Fruit fly (Drosophila melanogaster) whole organism, wandering third instar larva: ENCODE measurements around the gene Or1a.

Experiments used
- Abd-B ChIP-seq: fragments of >200 bp; optimal IDR thresholded peaks from 2 replicates; lab custom pipeline; 2017; ENCODE audit warnings: missing biosample characterization, missing genetic modification characterization
- CG32264 ChIP-seq: fragments of 200-800 bp; sonication (Bioruptor generic); optimal IDR thresholded peaks from 2 replicates; lab custom pipeline; 2016; ENCODE audit warnings: missing biosample characterization, missing genetic modification characterization
- CG9705 ChIP-seq: fragments of 200-800 bp; sonication (Bioruptor generic); optimal IDR thresholded peaks from 2 replicates; lab custom pipeline; 2018; ENCODE audit warnings: missing biosample characterization, mild to moderate bottlenecking, missing genetic modification characterization
- Dfd ChIP-seq: fragments of >200 bp; optimal IDR thresholded peaks from 2 replicates; lab custom pipeline; 2017; ENCODE audit warnings: missing biosample characterization, missing genetic modification characterization
- Dif ChIP-seq: fragments of 200-275, 200-300 bp; sonication (Bioruptor generic); optimal IDR thresholded peaks from 2 replicates; lab custom pipeline; 2018; ENCODE audit warnings: missing biosample characterization, missing genetic modification characterization; ENCODE audit not compliant: partially characterized antibody
- GATAd ChIP-seq: sonication (Bioruptor generic); optimal IDR thresholded peaks from 2 replicates; lab custom pipeline; 2016; ENCODE audit warnings: missing biosample characterization, missing genetic modification characterization
- HLH106 ChIP-seq: fragments of 200-800 bp; optimal IDR thresholded peaks from 3 replicates; lab custom pipeline; 2019; ENCODE audit warnings: missing biosample characterization, mild to moderate bottlenecking, missing genetic modification characterization, moderate library complexity
- Hnf4 ChIP-seq: fragments of 200-800 bp; sonication (Bioruptor generic); optimal IDR thresholded peaks from 2 replicates; lab custom pipeline; 2016; ENCODE audit warnings: missing biosample characterization, mild to moderate bottlenecking, missing genetic modification characterization
- Myc ChIP-seq: fragments of >200 bp; optimal IDR thresholded peaks from 2 replicates; lab custom pipeline; 2017
- N ChIP-seq: fragments of >200 bp; optimal IDR thresholded peaks from 2 replicates; lab custom pipeline; 2018; ENCODE audit warnings: missing biosample characterization, missing external identifiers, missing genetic modification characterization
- OdsH ChIP-seq: fragments of 200-800 bp; sonication (Bioruptor generic); optimal IDR thresholded peaks from 2 replicates; lab custom pipeline; 2016; ENCODE audit warnings: missing biosample characterization, mild to moderate bottlenecking, missing genetic modification characterization
- Rel ChIP-seq, 2 experiments: fragments of 200-800 bp; sonication (Bioruptor generic) in 1 of 2; optimal IDR thresholded peaks; 2 replicates in 1 of 2; 3 replicates in 1 of 2; lab custom pipeline; 2016 to 2019; ENCODE audit warnings: mild to moderate bottlenecking in 2 of 2, missing biosample characterization in 2 of 2, missing genetic modification characterization in 2 of 2, moderate library complexity in 1 of 2
- Sp1 ChIP-seq: fragments of 200-800 bp; sonication (Bioruptor generic); optimal IDR thresholded peaks from 3 replicates; lab custom pipeline; 2019; ENCODE audit warnings: missing biosample characterization, mild to moderate bottlenecking, missing genetic modification characterization, moderate library complexity
- Vsx2 ChIP-seq: fragments of 200-300, 225-300 bp; sonication (Bioruptor generic); optimal IDR thresholded peaks from 2 replicates; lab custom pipeline; 2018; ENCODE audit warnings: missing biosample characterization, missing genetic modification characterization; ENCODE audit not compliant: partially characterized antibody
- brk ChIP-seq: fragments of 200-800 bp; sonication (Bioruptor generic); optimal IDR thresholded peaks from 2 replicates; lab custom pipeline; 2016; ENCODE audit warnings: missing biosample characterization, mild to moderate bottlenecking, missing genetic modification characterization
- dl ChIP-seq, 2 experiments: fragments of 175-275, 200-275 bp in 1 of 2; fragments of 200-275 bp in 1 of 2; sonication (Bioruptor generic); optimal IDR thresholded peaks; lab custom pipeline; 2018; ENCODE audit warnings: mild to moderate bottlenecking in 2 of 2, missing biosample characterization in 2 of 2, missing genetic modification characterization in 2 of 2, moderate library complexity in 2 of 2; ENCODE audit not compliant: partially characterized antibody in 2 of 2, insufficient read depth in 1 of 2
- ey ChIP-seq: fragments of 200-800 bp; sonication (Bioruptor generic); optimal IDR thresholded peaks from 2 replicates; lab custom pipeline; 2016; ENCODE audit warnings: missing biosample characterization, missing genetic modification characterization
- foxo ChIP-seq, 2 experiments: fragments of 200-800 bp; sonication (Bioruptor generic); optimal IDR thresholded peaks; 2 replicates in 1 of 2; 3 replicates in 1 of 2; lab custom pipeline; 2016 to 2017; ENCODE audit warnings: missing biosample characterization in 2 of 2, missing genetic modification characterization in 2 of 2
- fru ChIP-seq: fragments of 200-800 bp; sonication (Bioruptor generic); optimal IDR thresholded peaks from 3 replicates; lab custom pipeline; 2016; ENCODE audit warnings: missing biosample characterization, mild to moderate bottlenecking, missing genetic modification characterization
- h ChIP-seq: fragments of 200-800 bp; sonication (Bioruptor generic); optimal IDR thresholded peaks from 3 replicates; lab custom pipeline; 2016; ENCODE audit warnings: missing biosample characterization, mild to moderate bottlenecking, missing genetic modification characterization
- jim ChIP-seq: fragments of 175-275, 200-325 bp; sonication (Bioruptor generic); optimal IDR thresholded peaks from 2 replicates; lab custom pipeline; 2016; ENCODE audit warnings: missing biosample characterization, mild to moderate bottlenecking, missing genetic modification characterization
- lola ChIP-seq: fragments of >200 bp; optimal IDR thresholded peaks from 2 replicates; lab custom pipeline; 2017; ENCODE audit warnings: missing biosample characterization, missing genetic modification characterization
- pan ChIP-seq: fragments of >200 bp; optimal IDR thresholded peaks from 2 replicates; lab custom pipeline; 2017
- psq ChIP-seq: fragments of 200-800 bp; sonication (Bioruptor generic); optimal IDR thresholded peaks from 3 replicates; lab custom pipeline; 2017; ENCODE audit warnings: missing biosample characterization, mild to moderate bottlenecking, missing genetic modification characterization, moderate library complexity
- rgr ChIP-seq: fragments of 200-800 bp; sonication (Bioruptor generic); optimal IDR thresholded peaks from 3 replicates; lab custom pipeline; 2016; ENCODE audit warnings: missing biosample characterization, mild to moderate bottlenecking, missing genetic modification characterization
- sage ChIP-seq: fragments of 200-800 bp; sonication (Bioruptor generic); optimal IDR thresholded peaks from 2 replicates; lab custom pipeline; 2016; ENCODE audit warnings: missing biosample characterization, mild to moderate bottlenecking, missing genetic modification characterization
- tai ChIP-seq: sonication (Bioruptor generic); optimal IDR thresholded peaks from 2 replicates; lab custom pipeline; 2016; ENCODE audit warnings: missing biosample characterization, missing genetic modification characterization
- usp ChIP-seq: fragments of >200 bp; optimal IDR thresholded peaks from 2 replicates; lab custom pipeline; 2017; ENCODE audit warnings: missing biosample characterization, missing genetic modification characterization
- woc ChIP-seq: sonication (Bioruptor generic); optimal IDR thresholded peaks from 2 replicates; lab custom pipeline; 2016; ENCODE audit warnings: missing biosample characterization, mild to moderate bottlenecking, missing genetic modification characterization

The Or1a gene

DNA sequence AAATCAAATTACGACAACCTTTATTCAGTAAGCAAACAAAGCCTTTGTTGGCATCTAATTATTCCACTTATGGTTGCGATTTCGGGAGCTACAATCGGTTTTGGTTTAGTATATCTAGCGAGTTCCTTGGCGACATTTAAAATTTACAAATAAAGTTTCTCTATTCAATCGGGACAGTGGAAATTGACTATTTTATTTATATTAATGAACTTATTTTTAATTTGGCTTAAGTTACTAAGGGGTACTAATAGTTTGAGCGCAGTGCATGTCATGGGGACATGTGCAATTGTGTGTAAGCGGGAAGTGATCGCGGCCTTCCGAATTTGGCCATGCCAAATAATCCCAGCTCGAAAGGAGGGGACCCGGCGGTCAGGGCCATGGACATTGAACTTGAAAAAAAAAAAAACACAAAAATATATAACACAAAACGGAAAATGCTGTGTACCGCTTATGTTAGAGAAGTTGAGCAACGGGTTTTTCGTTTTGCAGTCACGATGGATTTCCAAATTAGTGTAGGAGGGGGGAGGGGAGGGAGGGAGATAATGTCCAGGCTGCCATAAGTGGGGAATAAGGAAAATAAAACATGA lies 39.1 kb downstream of the Or1a start:
- TF ChIP-seq Hnf4: no peak
- TF ChIP-seq, all 38 proteins: peak for 0

DNA sequence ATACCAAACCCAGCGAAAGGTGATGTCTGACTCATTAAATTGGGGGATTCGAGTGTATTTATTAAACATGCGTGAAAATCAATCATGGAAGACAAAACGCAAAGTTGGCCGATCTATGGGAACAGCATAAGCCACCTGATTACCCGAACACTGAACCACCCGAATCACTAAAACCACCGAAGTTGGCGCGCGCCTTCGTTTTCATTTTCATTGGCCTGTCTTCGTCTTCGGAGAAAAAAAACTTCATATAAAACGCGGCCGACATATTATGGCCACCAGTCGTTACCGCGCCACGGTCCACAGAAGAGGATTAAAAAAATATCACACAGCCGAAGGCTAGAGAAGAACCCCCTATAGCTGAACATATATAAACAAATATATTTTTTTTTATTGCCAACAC lies 41.3 kb downstream of the Or1a start, which contains the start of gene y:
Gene y (plus strand): TSS at position 278 of the 400 bp plus-strand sequence.
- TF ChIP-seq psq: no peak
- TF ChIP-seq CG32264 (GFP tag; lab: Kevin White, UChicago): no peak
- no peak for TF ChIP-seq fru (GFP tag; lab: Kevin White, UChicago)
- no peak for TF ChIP-seq HLH106 (tag; lab: Kevin White, UChicago)
- no peak for TF ChIP-seq h (GFP tag; lab: Kevin White, UChicago)
- no peak for TF ChIP-seq Dif (GFP tag; lab: Kevin White, UChicago)
- no peak for TF ChIP-seq pan (lab: Kevin White, UChicago)
- no peak for TF ChIP-seq OdsH
- TF ChIP-seq lola (GFP tag; lab: Kevin White, UChicago): no peak
- no peak for TF ChIP-seq CG9705
- TF ChIP-seq jim: no peak
- TF ChIP-seq woc: no peak
- no peak for TF ChIP-seq N
- no peak for TF ChIP-seq tai (GFP tag; lab: Kevin White, UChicago)
- no peak for TF ChIP-seq usp (GFP tag; lab: Kevin White, UChicago)
- TF ChIP-seq, all 38 proteins: peak for 0

DNA sequence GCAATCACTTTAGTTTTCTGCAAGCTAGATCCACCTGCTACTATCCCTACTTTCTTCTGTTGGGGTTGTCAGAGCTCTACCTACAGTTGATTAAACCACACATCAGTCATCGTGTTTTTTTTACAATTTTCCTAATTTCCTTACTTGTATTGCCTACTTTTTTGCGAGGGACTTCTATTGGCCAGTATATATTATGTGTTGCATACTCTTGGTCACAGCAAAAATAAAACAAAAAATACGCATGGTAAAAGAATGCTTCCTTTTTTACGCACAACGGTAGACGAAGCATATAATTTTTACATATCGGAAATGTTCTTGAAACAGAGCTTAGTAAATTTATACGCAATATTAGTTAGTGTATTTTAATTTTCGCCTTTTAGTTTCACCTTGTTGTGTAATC lies 46.5 kb downstream of the Or1a start:
- TF ChIP-seq jim: peak; percentile 52
- peak; percentile 36 for TF ChIP-seq Vsx2 (GFP tag; lab: Kevin White, UChicago)
- peak; percentile 48 for TF ChIP-seq Sp1 (GFP tag; lab: Kevin White, UChicago)
- TF ChIP-seq woc: no peak
- peak; percentile 75 for TF ChIP-seq Myc (lab: Kevin White, UChicago)
- no peak for TF ChIP-seq brk
- TF ChIP-seq N: no peak
- TF ChIP-seq ey (GFP tag; lab: Kevin White, UChicago): no peak
- TF ChIP-seq, all 38 proteins: peak for 4

DNA sequence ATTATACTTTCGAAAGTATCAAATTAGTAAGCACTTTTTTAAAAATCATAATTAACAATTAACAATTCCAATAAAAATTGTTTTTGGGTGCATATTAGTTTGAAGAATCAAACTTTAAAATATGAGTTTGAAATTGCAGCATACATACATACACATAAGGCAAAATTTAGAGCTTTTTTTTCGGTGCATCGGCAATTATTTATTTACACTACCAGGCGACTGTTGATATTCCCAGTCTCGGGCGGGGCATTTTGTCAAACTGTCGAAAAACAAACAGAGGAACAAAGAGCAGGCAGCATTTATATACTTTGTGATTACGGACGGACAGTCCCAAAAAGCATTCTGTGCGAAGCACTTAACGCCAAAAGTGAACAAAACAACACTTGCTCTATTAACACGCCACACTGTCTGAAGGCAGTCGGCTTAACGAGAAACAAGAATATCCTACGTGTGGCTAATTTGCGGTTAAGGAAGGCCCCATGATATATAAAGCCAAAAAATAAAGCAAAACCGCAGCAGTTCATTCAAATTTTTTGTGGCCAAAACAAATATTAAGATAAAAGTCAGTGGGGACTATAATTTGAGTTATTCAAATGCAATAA lies 47.3 kb downstream of the Or1a start:
- TF ChIP-seq CG32264 (GFP tag; lab: Kevin White, UChicago) (no peak), fru (GFP tag; lab: Kevin White, UChicago) (no peak), rgr (peak; percentile 7), brk (no peak), Hnf4 (no peak), Dfd (GFP tag; lab: Kevin White, UChicago) (no peak), woc (no peak), Abd-B (GFP tag; lab: Kevin White, UChicago) (no peak), dl (GFP tag; optimal IDR thresholded peaks at IDR 0.05; lab: Kevin White, UChicago; ENCODE audit: insufficient read depth in 1 of 2, partially characterized antibody in 2 of 2) (no peak), h (GFP tag; lab: Kevin White, UChicago) (peak; percentile 11), Sp1 (GFP tag; lab: Kevin White, UChicago) (no peak)
- TF ChIP-seq, all 38 proteins: peak for 2

DNA sequence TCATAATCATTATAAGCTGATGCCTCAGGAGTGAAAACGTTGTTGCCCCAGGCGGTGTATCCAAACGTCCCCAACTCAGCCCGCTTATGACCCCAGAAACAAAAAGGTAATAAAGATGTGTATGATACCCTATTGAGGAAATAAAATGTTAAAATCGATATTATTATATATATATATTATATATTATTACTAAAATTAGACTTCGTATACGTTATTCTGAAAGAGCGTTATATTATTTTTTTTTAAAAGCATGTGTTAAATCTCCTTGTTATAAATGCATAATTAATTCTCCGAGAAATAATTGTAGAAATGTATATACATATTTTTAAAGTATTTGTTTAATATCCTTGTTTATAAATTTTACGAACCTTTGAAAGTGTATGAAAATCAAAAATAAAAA lies 49.1 kb downstream of the Or1a start:
- TF ChIP-seq sage (GFP tag; lab: Kevin White, UChicago): no peak
- TF ChIP-seq Sp1 (GFP tag; lab: Kevin White, UChicago): peak; percentile 47
- peak; percentile 29 for TF ChIP-seq HLH106 (tag; lab: Kevin White, UChicago)
- no peak for TF ChIP-seq Hnf4
- TF ChIP-seq Rel (GFP tag; optimal IDR thresholded peaks at IDR 0.05; lab: Kevin White, UChicago): no peak
- no peak for TF ChIP-seq Rel (tag; optimal IDR thresholded peaks at IDR 0.05; lab: Kevin White, UChicago)
- no peak for TF ChIP-seq GATAd
- TF ChIP-seq Dfd (GFP tag; lab: Kevin White, UChicago): no peak
- TF ChIP-seq N: no peak
- no peak for TF ChIP-seq OdsH
- no peak for TF ChIP-seq foxo (GFP tag; optimal IDR thresholded peaks at IDR 0.05; lab: Kevin White, UChicago)
- no peak for TF ChIP-seq h (GFP tag; lab: Kevin White, UChicago)
- no peak for TF ChIP-seq dl (GFP tag; optimal IDR thresholded peaks at IDR 0.05; lab: Kevin White, UChicago; ENCODE audit: insufficient read depth in 1 of 2, partially characterized antibody in 2 of 2)
